Worm (Caenorhabditis elegans) whole organism, mixed stage, embryonic: ENCODE data around the gene T14G8.3.

ENCODE experiments used
- bed-3 ChIP-seq: fragments of 200-800 bp; sonication (Bioruptor generic); optimal IDR thresholded peaks from 3 replicates; lab custom pipeline; 2018; ENCODE audit warnings: mild to moderate bottlenecking, missing genetic modification characterization, moderate library complexity, missing compliant biosample characterization
- blmp-1 ChIP-seq: fragments of 150-350 bp; optimal IDR thresholded peaks from 2 replicates; lab custom pipeline; 2014; ENCODE audit warnings: missing biosample characterization, missing genetic modification characterization
- ceh-43 ChIP-seq: fragments of 200-800 bp; sonication (Bioruptor generic); optimal IDR thresholded peaks from 2 replicates; lab custom pipeline; 2018; ENCODE audit warnings: mild to moderate bottlenecking, missing genetic modification characterization, moderate library complexity, missing compliant biosample characterization
- ceh-83 ChIP-seq: fragments of 200-800 bp; sonication (Bioruptor generic); optimal IDR thresholded peaks from 2 replicates; lab custom pipeline; 2018; ENCODE audit warnings: mild to moderate bottlenecking, missing genetic modification characterization, missing compliant biosample characterization
- ces-1 ChIP-seq: fragments of 150-350 bp; optimal IDR thresholded peaks from 2 replicates; lab custom pipeline; 2014; ENCODE audit warnings: missing biosample characterization, missing genetic modification reagents, missing genetic modification characterization
- cnd-1 ChIP-seq: fragments of 200-800 bp; sonication (Bioruptor generic); optimal IDR thresholded peaks from 2 replicates; lab custom pipeline; 2018; ENCODE audit warnings: mild to moderate bottlenecking, missing genetic modification characterization, missing compliant biosample characterization
- elt-1 ChIP-seq: sonication (generic microtip); optimal IDR thresholded peaks from 2 replicates; lab custom pipeline; 2017; ENCODE audit warnings: missing genetic modification characterization, mild to moderate bottlenecking, missing compliant biosample characterization, antibody characterized with exemption, moderate library complexity, borderline replicate concordance; ENCODE audit not compliant: insufficient read depth
- elt-3 ChIP-seq: fragments of 150-350 bp; optimal IDR thresholded peaks from 2 replicates; lab custom pipeline; 2014; ENCODE audit warnings: missing biosample characterization, missing genetic modification characterization
- ham-2 ChIP-seq: fragments of 200-800 bp; sonication (Bioruptor generic); optimal IDR thresholded peaks from 2 replicates; lab custom pipeline; 2018; ENCODE audit warnings: mild to moderate bottlenecking, missing genetic modification characterization, missing compliant biosample characterization
- hlh-1 ChIP-seq: fragments of 150-350 bp; optimal IDR thresholded peaks from 2 replicates; lab custom pipeline; 2014; ENCODE audit warnings: missing biosample characterization, missing genetic modification reagents, missing genetic modification characterization
- lin-13 ChIP-seq: fragments of 150-350 bp; optimal IDR thresholded peaks from 2 replicates; lab custom pipeline; 2014; ENCODE audit warnings: missing biosample characterization, missing genetic modification characterization
- lsy-2 ChIP-seq: fragments of 150-350 bp; optimal IDR thresholded peaks from 2 replicates; lab custom pipeline; 2014; ENCODE audit warnings: missing biosample characterization, missing genetic modification characterization
- mab-5 ChIP-seq: fragments of 150-350 bp; optimal IDR thresholded peaks from 2 replicates; lab custom pipeline; 2014; ENCODE audit warnings: missing biosample characterization, missing genetic modification characterization
- mep-1 ChIP-seq: fragments of 150-350 bp; optimal IDR thresholded peaks from 2 replicates; lab custom pipeline; 2017; ENCODE audit warnings: missing biosample characterization, missing genetic modification reagents, missing genetic modification characterization, inconsistent platforms
- nhr-2 ChIP-seq: fragments of 150-350 bp; optimal IDR thresholded peaks from 2 replicates; lab custom pipeline; 2014; ENCODE audit warnings: missing biosample characterization, missing genetic modification characterization
- nhr-28 ChIP-seq: fragments of 150-350 bp; optimal IDR thresholded peaks from 2 replicates; lab custom pipeline; 2014; ENCODE audit warnings: missing biosample characterization, missing genetic modification characterization
- nhr-76 ChIP-seq: sonication (generic microtip); optimal IDR thresholded peaks from 2 replicates; lab custom pipeline; 2017; ENCODE audit warnings: missing biosample characterization, missing genetic modification characterization
- sem-2 ChIP-seq: fragments of 200-800 bp; sonication (Bioruptor generic); optimal IDR thresholded peaks from 2 replicates; lab custom pipeline; 2018; ENCODE audit warnings: mild to moderate bottlenecking, missing genetic modification characterization, missing compliant biosample characterization
- snpc-4 ChIP-seq: fragments of 150-350 bp; optimal IDR thresholded peaks from 2 replicates; lab custom pipeline; 2014; ENCODE audit warnings: missing biosample characterization, missing genetic modification characterization
- sptf-1 ChIP-seq: sonication (generic microtip); optimal IDR thresholded peaks from 2 replicates; lab custom pipeline; 2017; ENCODE audit warnings: mild to moderate bottlenecking, missing genetic modification characterization, moderate library complexity, missing compliant biosample characterization
- unc-120 ChIP-seq: sonication (generic microtip); optimal IDR thresholded peaks from 2 replicates; lab custom pipeline; 2017; ENCODE audit warnings: missing genetic modification characterization, missing compliant biosample characterization; ENCODE audit not compliant: poor library complexity, severe bottlenecking
- unc-39 ChIP-seq: fragments of 150-350 bp; optimal IDR thresholded peaks from 2 replicates; lab custom pipeline; 2014; ENCODE audit warnings: missing biosample characterization, missing genetic modification characterization
- unc-62 ChIP-seq: fragments of 150-350 bp; optimal IDR thresholded peaks from 2 replicates; lab custom pipeline; 2014; ENCODE audit warnings: missing biosample characterization, missing genetic modification reagents, missing genetic modification characterization
- zip-8 ChIP-seq: fragments of 150-350 bp; optimal IDR thresholded peaks from 2 replicates; lab custom pipeline; 2014; ENCODE audit warnings: missing biosample characterization, missing genetic modification characterization

The T14G8.3 gene

ce11 chrX:12873688-12874364 lies 12.8 kb downstream of the T14G8.3 start:
- TF ChIP-seq unc-120 (tag; lab: Kevin White, UChicago) = no peak
- no peak for TF ChIP-seq blmp-1 (tag; lab: Kevin White, UChicago)
- TF ChIP-seq nhr-76 (tag; lab: Kevin White, UChicago) = no peak
- no peak for TF ChIP-seq unc-62 (GFP tag; lab: Kevin White, UChicago)
- TF ChIP-seq ceh-83 (GFP tag; lab: Kevin White, UChicago) = no peak
- TF ChIP-seq zip-8 (tag; lab: Kevin White, UChicago) = no peak
- no peak for TF ChIP-seq lin-13
- TF ChIP-seq, all 35 proteins: peak for 0

- TF ChIP-seq elt-1 (tag; lab: Kevin White, UChicago) (peak; percentile 65), snpc-4 (no peak), unc-39 (tag; lab: Kevin White, UChicago) (no peak), ceh-43 (GFP tag; lab: Kevin White, UChicago) (no peak), nhr-76 (tag; lab: Kevin White, UChicago) (no peak)
- TF ChIP-seq, all 35 proteins: peak for 1
Observed at ce11 chrX:12874798-12875342, 13.8 kb downstream of the T14G8.3 start.

ce11 chrX:12875649-12876048 lies 14.6 kb downstream of the T14G8.3 start:
- TF ChIP-seq ces-1 (GFP tag; lab: Kevin White, UChicago) (no peak), ceh-43 (GFP tag; lab: Kevin White, UChicago) (no peak), sem-2 (GFP tag; lab: Kevin White, UChicago) (no peak), mab-5 (tag; lab: Kevin White, UChicago) (no peak), lin-13 (no peak), lsy-2 (tag; lab: Kevin White, UChicago) (no peak), mep-1 (tag; lab: Kevin White, UChicago) (no peak), snpc-4 (no peak), bed-3 (no peak), elt-3 (tag; lab: Kevin White, UChicago) (no peak)

ce11 chrX:12876795-12877530 lies 15.9 kb downstream of the T14G8.3 start, which contains the start of gene bcat-1:
Gene bcat-1 (plus strand): TSS chrX:12877480.
- TF ChIP-seq ham-2 (GFP tag; lab: Kevin White, UChicago) (peak; percentile 2), unc-39 (tag; lab: Kevin White, UChicago) (no peak), snpc-4 (no peak), nhr-76 (tag; lab: Kevin White, UChicago) (no peak), elt-3 (tag; lab: Kevin White, UChicago) (no peak), unc-120 (tag; lab: Kevin White, UChicago) (peak; percentile 43), sptf-1 (tag; lab: Kevin White, UChicago) (peak; percentile 52), nhr-28 (tag; lab: Kevin White, UChicago) (no peak), nhr-2 (no peak), hlh-1 (tag; lab: Kevin White, UChicago) (no peak)
- TF ChIP-seq, all 35 proteins: peak for 3

- no peak for TF ChIP-seq lsy-2 (tag; lab: Kevin White, UChicago)
- peak; percentile 71 for TF ChIP-seq hlh-1 (tag; lab: Kevin White, UChicago)
- TF ChIP-seq zip-8 (tag; lab: Kevin White, UChicago) = no peak
- no peak for TF ChIP-seq nhr-2
- no peak for TF ChIP-seq sem-2 (GFP tag; lab: Kevin White, UChicago)
Observed at ce11 chrX:12877930-12878329, 16.9 kb downstream of the T14G8.3 start.

- TF ChIP-seq elt-3 (tag; lab: Kevin White, UChicago) (no peak), cnd-1 (tag; lab: Kevin White, UChicago) (no peak), sptf-1 (tag; lab: Kevin White, UChicago) (no peak), elt-1 (tag; lab: Kevin White, UChicago) (peak; percentile 35)
Observed at ce11 chrX:12881174-12881573, 20.1 kb downstream of the T14G8.3 start.
